Worm (Caenorhabditis elegans): ENCODE measurements around the gene F46B3.8.

DNA sequence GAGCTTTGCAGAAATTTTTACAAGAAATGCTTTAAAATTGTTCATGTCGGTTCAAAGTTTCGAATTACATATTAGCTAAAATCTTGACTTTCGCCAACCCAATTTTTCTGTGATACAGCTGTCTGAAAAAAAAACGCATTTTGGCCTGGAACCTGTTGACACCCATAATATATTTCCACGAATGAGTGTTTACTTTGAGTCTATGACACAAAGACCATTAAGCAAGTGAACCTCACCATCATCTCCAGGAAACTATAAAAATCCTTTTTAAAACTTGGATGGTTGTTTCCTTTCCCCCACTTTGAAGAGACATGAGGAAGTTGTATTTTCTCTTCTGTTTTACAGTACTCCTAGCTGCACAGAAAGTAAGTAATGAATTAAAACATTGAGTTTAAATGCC lies 48.6 kb downstream of the F46B3.8 start, which contains the start of gene clec-263:
- TF ChIP-seq nfya-1 (tag; optimal IDR thresholded peaks at IDR 0.05) (no peak), pqm-1 (tag; optimal IDR thresholded peaks at IDR 0.05) (no peak), ama-1 (optimal IDR thresholded peaks at IDR 0.05) (no peak), K09A11.1 (tag; optimal IDR thresholded peaks at IDR 0.05; ENCODE audit: insufficient read depth) (no peak), ceh-14 (tag; optimal IDR thresholded peaks at IDR 0.05) (no peak), dmd-4 (tag; optimal IDR thresholded peaks at IDR 0.05; ENCODE audit: borderline replicate concordance) (no peak), hlh-30 (tag; optimal IDR thresholded peaks at IDR 0.05; ENCODE audit: insufficient read depth) (no peak)
